In genomic region chr3L:20517179-20517834, dm6 we compare ENCODE assay signal across 6 fruit fly cellular contexts.
TF ChIP-seq lines count a peak whose summit lies in the region.

No protein-coding gene starts in this region.

- no peak for TF ChIP-seq CTCF in whole organism, embryonic (GFP tag; optimal IDR thresholded peaks at IDR 0.05; lab: Kevin White, UChicago)

TF ChIP-seq in whole organism, 6 proteins besides CTCF, POLR2A, EP300 and RAD21:
- peak; percentile 60 to 78 for TF ChIP-seq EcR (GFP tag; optimal IDR thresholded peaks at IDR 0.05; lab: Kevin White, UChicago)
- no peak for TF ChIP-seq psq (optimal IDR thresholded peaks at IDR 0.05; lab: Kevin White, UChicago)

TF ChIP-seq in whole organism, adult, 20 proteins besides CTCF, POLR2A, EP300 and RAD21 (continues in another document):
- TF ChIP-seq tj (GFP tag; optimal IDR thresholded peaks at IDR 0.05; lab: Kevin White, UChicago) (peak; percentile 67), Mnt (GFP tag; optimal IDR thresholded peaks at IDR 0.05; lab: Kevin White, UChicago) (peak; percentile 32), CG33017 (tag; optimal IDR thresholded peaks at IDR 0.05; lab: Kevin White, UChicago) (no peak), Hr96 (GFP tag; optimal IDR thresholded peaks at IDR 0.05; lab: Kevin White, UChicago) (no peak), CG7045 (GFP tag; optimal IDR thresholded peaks at IDR 0.05; lab: Kevin White, UChicago) (no peak), Clk (GFP tag; optimal IDR thresholded peaks at IDR 0.05; lab: Kevin White, UChicago) (no peak), kay (GFP tag; lab: Kevin White, UChicago; ENCODE audit: borderline replicate concordance) (no peak), CG14711 (tag; optimal IDR thresholded peaks at IDR 0.05; lab: Kevin White, UChicago) (no peak), bab1 (GFP tag; optimal IDR thresholded peaks at IDR 0.05; lab: Kevin White, UChicago) (no peak), cnc (optimal IDR thresholded peaks at IDR 0.05; lab: Kevin White, UChicago) (no peak), CG5204 (GFP tag; optimal IDR thresholded peaks at IDR 0.05; lab: Kevin White, UChicago) (no peak), Crg-1 (GFP tag; optimal IDR thresholded peaks at IDR 0.05; lab: Kevin White, UChicago) (no peak), pad (GFP tag; optimal IDR thresholded peaks at IDR 0.05; lab: Kevin White, UChicago) (peak; percentile 2), CG11617 (GFP tag; optimal IDR thresholded peaks at IDR 0.05; lab: Kevin White, UChicago) (no peak), cic (GFP tag; optimal IDR thresholded peaks at IDR 0.05; lab: Kevin White, UChicago) (peak; percentile 51), CG7101 (tag; optimal IDR thresholded peaks at IDR 0.05; lab: Kevin White, UChicago) (no peak), toe (GFP tag; optimal IDR thresholded peaks at IDR 0.05; lab: Kevin White, UChicago) (no peak), CG12768 (GFP tag; optimal IDR thresholded peaks at IDR 0.05; lab: Kevin White, UChicago) (no peak), ovo (GFP tag; optimal IDR thresholded peaks at IDR 0.05; lab: Kevin White, UChicago) (no peak)

TF ChIP-seq in whole organism, embryonic, 481 proteins besides CTCF, POLR2A, EP300 and RAD21 (continues in another document):
- TF ChIP-seq Gug (GFP tag; IDR thresholded peaks at IDR 0.05; lab: Robert Waterston, UW): no peak
- no peak for TF ChIP-seq pzg (GFP tag; optimal IDR thresholded peaks at IDR 0.05; lab: Kevin White, UChicago)
- TF ChIP-seq CG2875 (GFP tag; optimal IDR thresholded peaks at IDR 0.05; lab: Kevin White, UChicago): peak; percentile 8
- TF ChIP-seq Trl (optimal IDR thresholded peaks at IDR 0.05; lab: Kevin White, UChicago): peak; percentile 66 to 70
- TF ChIP-seq Trl (GFP tag; optimal IDR thresholded peaks at IDR 0.05; lab: Kevin White, UChicago): no peak
- TF ChIP-seq seq (GFP tag; IDR thresholded peaks at IDR 0.05; lab: Robert Waterston, UW): peak; percentile 63; the same call in 1 of the 2 replicates
- no peak for TF ChIP-seq zfh2 (GFP tag; optimal IDR thresholded peaks at IDR 0.05; lab: Kevin White, UChicago)
- TF ChIP-seq CG6791 (GFP tag; IDR thresholded peaks at IDR 0.05; lab: Robert Waterston, UW; ENCODE audit: partially characterized antibody): peak; percentile 43; the same call in 1 of the 3 replicates
- no peak for TF ChIP-seq Gsc (GFP tag; IDR thresholded peaks at IDR 0.05; lab: Robert Waterston, UW)
- TF ChIP-seq CG34422 (GFP tag; IDR thresholded peaks at IDR 0.05; lab: Robert Waterston, UW): peak; percentile 21; the same call in 1 of the 3 replicates
- no peak for TF ChIP-seq CG11504 (tag; optimal IDR thresholded peaks at IDR 0.05; lab: Kevin White, UChicago)
- TF ChIP-seq CG10462 (GFP tag; optimal IDR thresholded peaks at IDR 0.05; lab: Kevin White, UChicago): no peak
- no peak for TF ChIP-seq Asciz (GFP tag; optimal IDR thresholded peaks at IDR 0.05; lab: Kevin White, UChicago)
- TF ChIP-seq CG4617 (GFP tag; optimal IDR thresholded peaks at IDR 0.05; lab: Kevin White, UChicago; ENCODE audit: borderline replicate concordance): no peak
- TF ChIP-seq tll (GFP tag; optimal IDR thresholded peaks at IDR 0.05; lab: Kevin White, UChicago): peak in 1 of 2 experiments; percentile 99
- no peak for TF ChIP-seq ERR (GFP tag; optimal IDR thresholded peaks at IDR 0.05; lab: Kevin White, UChicago)
- TF ChIP-seq fru (optimal IDR thresholded peaks at IDR 0.05; lab: Kevin White, UChicago): no peak
- TF ChIP-seq gce (GFP tag; IDR thresholded peaks at IDR 0.05; lab: Robert Waterston, UW): no peak

TF ChIP-seq in whole organism, prepupa, 60 proteins besides CTCF, POLR2A, EP300 and RAD21:
- TF ChIP-seq CG34406 (GFP tag; optimal IDR thresholded peaks at IDR 0.05; lab: Kevin White, UChicago) (no peak), pdm3 (GFP tag; optimal IDR thresholded peaks at IDR 0.05; lab: Kevin White, UChicago) (no peak), CG10631 (GFP tag; optimal IDR thresholded peaks at IDR 0.05; lab: Kevin White, UChicago) (peak; percentile 33), net (GFP tag; optimal IDR thresholded peaks at IDR 0.05; lab: Kevin White, UChicago) (peak; percentile 23), svp (GFP tag; lab: Kevin White, UChicago) (peak; percentile 94), vri (GFP tag; optimal IDR thresholded peaks at IDR 0.05; lab: Kevin White, UChicago) (peak; percentile 64), Eip93F (GFP tag; optimal IDR thresholded peaks at IDR 0.05; lab: Kevin White, UChicago) (peak; percentile 72), CG6163 (GFP tag; IDR thresholded peaks at IDR 0.05; lab: Robert Waterston, UW) (peak; percentile 60; the same call in 1 of the 3 replicates), Sox102F (GFP tag; optimal IDR thresholded peaks at IDR 0.05; lab: Kevin White, UChicago) (no peak), CG8119 (GFP tag; IDR thresholded peaks at IDR 0.05; lab: Robert Waterston, UW) (0 out of 3 replicates have a peak, but pooled peaks have one; percentile 9), Sox14 (GFP tag; optimal IDR thresholded peaks at IDR 0.05; lab: Kevin White, UChicago) (peak; percentile 93), Eip75B (GFP tag; optimal IDR thresholded peaks at IDR 0.05; lab: Kevin White, UChicago) (peak; percentile 49)

TF ChIP-seq in whole organism, pupa, 21 proteins besides CTCF, POLR2A, EP300 and RAD21:
- TF ChIP-seq Ets98B (GFP tag; IDR thresholded peaks at IDR 0.05; lab: Robert Waterston, UW) (no peak), Snoo (tag; optimal IDR thresholded peaks at IDR 0.05; lab: Kevin White, UChicago) (no peak), fd96Ca (GFP tag; IDR thresholded peaks at IDR 0.05; lab: Robert Waterston, UW) (no peak), CG32121 (GFP tag; IDR thresholded peaks at IDR 0.05; lab: Robert Waterston, UW) (no peak), EcR (GFP tag; optimal IDR thresholded peaks at IDR 0.05; lab: Kevin White, UChicago) (peak; percentile 98), CG34367 (tag; optimal IDR thresholded peaks at IDR 0.05; lab: Kevin White, UChicago) (no peak), CG15710 (tag; optimal IDR thresholded peaks at IDR 0.05; lab: Kevin White, UChicago) (no peak), gl (tag; optimal IDR thresholded peaks at IDR 0.05; lab: Kevin White, UChicago) (no peak)

TF ChIP-seq in whole organism, wandering third instar larva, 38 proteins besides CTCF, POLR2A, EP300 and RAD21:
- TF ChIP-seq Sp1 (GFP tag; optimal IDR thresholded peaks at IDR 0.05; lab: Kevin White, UChicago): no peak
- peak; percentile 46 for TF ChIP-seq CrebA (GFP tag; optimal IDR thresholded peaks at IDR 0.05; lab: Kevin White, UChicago; ENCODE audit: borderline replicate concordance)
- no peak for TF ChIP-seq brk (GFP tag; optimal IDR thresholded peaks at IDR 0.05; lab: Kevin White, UChicago)
- TF ChIP-seq Hr83 (GFP tag; optimal IDR thresholded peaks at IDR 0.05; lab: Kevin White, UChicago; ENCODE audit: poor library complexity, severe bottlenecking): peak; percentile 83
- TF ChIP-seq lola (GFP tag; optimal IDR thresholded peaks at IDR 0.05; lab: Kevin White, UChicago): no peak
- no peak for TF ChIP-seq dsf (GFP tag; optimal IDR thresholded peaks at IDR 0.05; lab: Kevin White, UChicago; ENCODE audit: borderline replicate concordance)
- TF ChIP-seq br (GFP tag; optimal IDR thresholded peaks at IDR 0.05; lab: Kevin White, UChicago): no peak
- peak in 1 of 2 experiments; percentile 77 for TF ChIP-seq dl (GFP tag; optimal IDR thresholded peaks at IDR 0.05; lab: Kevin White, UChicago; ENCODE audit: insufficient read depth in 1 of 2, partially characterized antibody in 2 of 2)
- TF ChIP-seq Dif (GFP tag; optimal IDR thresholded peaks at IDR 0.05; lab: Kevin White, UChicago; ENCODE audit: partially characterized antibody): peak; percentile 37
- peak; percentile 11 for TF ChIP-seq Hnf4 (GFP tag; optimal IDR thresholded peaks at IDR 0.05; lab: Kevin White, UChicago)
- TF ChIP-seq sage (GFP tag; optimal IDR thresholded peaks at IDR 0.05; lab: Kevin White, UChicago): no peak
- TF ChIP-seq h (GFP tag; optimal IDR thresholded peaks at IDR 0.05; lab: Kevin White, UChicago): no peak
- no peak for TF ChIP-seq Mio (GFP tag; optimal IDR thresholded peaks at IDR 0.05; lab: Kevin White, UChicago)
- no peak for TF ChIP-seq Abd-B (GFP tag; optimal IDR thresholded peaks at IDR 0.05; lab: Kevin White, UChicago)
- TF ChIP-seq psq (GFP tag; optimal IDR thresholded peaks at IDR 0.05; lab: Kevin White, UChicago): peak; percentile 86
- peak; percentile 90 for TF ChIP-seq Jra (GFP tag; optimal IDR thresholded peaks at IDR 0.05; lab: Kevin White, UChicago)
- TF ChIP-seq GATAd (GFP tag; optimal IDR thresholded peaks at IDR 0.05; lab: Kevin White, UChicago): no peak
- TF ChIP-seq pan (optimal IDR thresholded peaks at IDR 0.05; lab: Kevin White, UChicago): no peak
- no peak for TF ChIP-seq N (GFP tag; optimal IDR thresholded peaks at IDR 0.05; lab: Kevin White, UChicago)
- no peak for TF ChIP-seq Myc (optimal IDR thresholded peaks at IDR 0.05; lab: Kevin White, UChicago)
- TF ChIP-seq Vsx2 (GFP tag; optimal IDR thresholded peaks at IDR 0.05; lab: Kevin White, UChicago; ENCODE audit: partially characterized antibody): no peak
- TF ChIP-seq Rel (GFP tag; optimal IDR thresholded peaks at IDR 0.05; lab: Kevin White, UChicago): no peak
- TF ChIP-seq Rel (tag; optimal IDR thresholded peaks at IDR 0.05; lab: Kevin White, UChicago): peak; percentile 84
- TF ChIP-seq CG9705 (GFP tag; optimal IDR thresholded peaks at IDR 0.05; lab: Kevin White, UChicago): no peak
- TF ChIP-seq dmrt93B (GFP tag; optimal IDR thresholded peaks at IDR 0.05; lab: Kevin White, UChicago): no peak
- no peak for TF ChIP-seq usp (GFP tag; optimal IDR thresholded peaks at IDR 0.05; lab: Kevin White, UChicago)
- TF ChIP-seq rgr (GFP tag; optimal IDR thresholded peaks at IDR 0.05; lab: Kevin White, UChicago): no peak
